Fruit fly (Drosophila melanogaster) whole organism, embryonic: ENCODE results near the gene GCS2alpha.

Experiments used
- Asciz ChIP-seq: fragments of 200-800 bp; sonication (Bioruptor generic); optimal IDR thresholded peaks from 2 replicates; lab custom pipeline; 2017; ENCODE audit warnings: missing biosample characterization, mild to moderate bottlenecking, missing genetic modification characterization, missing genetic modification reagents
- Atf6 ChIP-seq: fragments of 200-800 bp; sonication (Bioruptor generic); IDR thresholded peaks from 2 replicates; pipeline ENCODE4 v1.3.6; 2022; ENCODE audit warnings: missing biosample characterization, missing genetic modification characterization
- B-H1 ChIP-seq: fragments of 200-800 bp; sonication (Bioruptor generic); IDR thresholded peaks from 3 replicates; pipeline ENCODE4 v1.3.6; 2022; ENCODE audit warnings: missing biosample characterization, missing genetic modification characterization
- Bdp1 ChIP-seq: fragments of 200-800 bp; sonication (Bioruptor generic); optimal IDR thresholded peaks from 3 replicates; lab custom pipeline; 2016; ENCODE audit warnings: missing biosample characterization, missing genetic modification characterization
- CG10274 ChIP-seq: fragments of 200-800 bp; sonication (Bioruptor generic); optimal IDR thresholded peaks from 3 replicates; lab custom pipeline; 2017; ENCODE audit warnings: missing biosample characterization, mild to moderate bottlenecking, missing genetic modification characterization
- CG10321 ChIP-seq: fragments of 200-800 bp; sonication (Bioruptor generic); IDR thresholded peaks from 2 replicates; pipeline ENCODE4 v1.3.6; 2022; ENCODE audit warnings: missing biosample characterization, missing genetic modification characterization
- CG11085 ChIP-seq: fragments of 200-800 bp; sonication (Bioruptor generic); IDR thresholded peaks from 2 replicates; pipeline ENCODE4 v1.3.6; 2022; ENCODE audit warnings: missing biosample characterization, missing genetic modification characterization
- CG11695 ChIP-seq: fragments of 200-800 bp; sonication (Bioruptor generic); IDR thresholded peaks from 3 replicates; pipeline ENCODE4 v1.3.6; 2022; ENCODE audit warnings: missing biosample characterization, missing genetic modification characterization
- CG12236 ChIP-seq: fragments of 200-800 bp; sonication (Bioruptor generic); optimal IDR thresholded peaks from 2 replicates; lab custom pipeline; 2016; ENCODE audit warnings: missing biosample characterization, missing genetic modification characterization
- CG12942 ChIP-seq: fragments of 200-800 bp; sonication (Bioruptor generic); optimal IDR thresholded peaks from 3 replicates; lab custom pipeline; 2016; ENCODE audit warnings: missing biosample characterization, missing genetic modification characterization
- CG14710 ChIP-seq: fragments of 200-800 bp; sonication (Bioruptor generic); optimal IDR thresholded peaks from 3 replicates; lab custom pipeline; 2019; ENCODE audit warnings: missing biosample characterization, mild to moderate bottlenecking, missing genetic modification characterization, moderate library complexity
- CG15073 ChIP-seq: fragments of 200-800 bp; sonication (Bioruptor generic); optimal IDR thresholded peaks from 2 replicates; lab custom pipeline; 2016; ENCODE audit warnings: missing biosample characterization, missing genetic modification characterization
- CG17612 ChIP-seq: fragments of 200-800 bp; sonication (Bioruptor generic); IDR thresholded peaks from 2 replicates; pipeline ENCODE4 v1.3.6; 2022; ENCODE audit warnings: missing biosample characterization, missing genetic modification characterization
- CG18262 ChIP-seq: fragments of 200-800 bp; optimal IDR thresholded peaks from 3 replicates; lab custom pipeline; 2019; ENCODE audit warnings: missing biosample characterization, mild to moderate bottlenecking, missing genetic modification characterization, moderate library complexity
- CG2712 ChIP-seq: fragments of 200-800 bp; optimal IDR thresholded peaks from 3 replicates; lab custom pipeline; 2019; ENCODE audit warnings: missing biosample characterization, mild to moderate bottlenecking, missing genetic modification characterization, moderate library complexity
- CG2889 ChIP-seq: fragments of 200-800 bp; sonication (Bioruptor generic); IDR thresholded peaks from 3 replicates; pipeline ENCODE4 v1.3.6; 2022; ENCODE audit warnings: missing biosample characterization, missing genetic modification characterization
- CG3065 ChIP-seq: fragments of 200-800 bp; sonication (Bioruptor generic); optimal IDR thresholded peaks from 2 replicates; lab custom pipeline; 2016; ENCODE audit warnings: missing biosample characterization, missing genetic modification characterization
- CG4424 ChIP-seq: fragments of 200-800 bp; sonication (Bioruptor generic); optimal IDR thresholded peaks from 3 replicates; lab custom pipeline; 2016; ENCODE audit warnings: missing biosample characterization, missing genetic modification characterization
- CG6765 ChIP-seq: fragments of 200-800 bp; sonication (Bioruptor generic); optimal IDR thresholded peaks from 3 replicates; lab custom pipeline; 2017; ENCODE audit warnings: missing biosample characterization, mild to moderate bottlenecking, missing genetic modification characterization
- CG6854 ChIP-seq: fragments of 200-800 bp; sonication (Bioruptor generic); optimal IDR thresholded peaks from 3 replicates; lab custom pipeline; 2017; ENCODE audit warnings: missing biosample characterization, mild to moderate bottlenecking, missing genetic modification characterization
- CG7271 ChIP-seq: fragments of 200-800 bp; sonication (Bioruptor generic); optimal IDR thresholded peaks from 2 replicates; lab custom pipeline; 2018; ENCODE audit warnings: missing biosample characterization, mild to moderate bottlenecking, missing genetic modification characterization, moderate library complexity
- CG8765 ChIP-seq: fragments of 200-800 bp; sonication (Bioruptor generic); IDR thresholded peaks from 2 replicates; pipeline ENCODE4 v1.3.6; 2022; ENCODE audit warnings: missing biosample characterization, missing genetic modification characterization
- CG9932 ChIP-seq: fragments of 200-800 bp; sonication (Bioruptor generic); IDR thresholded peaks from 2 replicates; pipeline ENCODE4 v1.3.6; 2022; ENCODE audit warnings: missing biosample characterization, missing genetic modification characterization
- D19A ChIP-seq: fragments of 200-800 bp; optimal IDR thresholded peaks from 3 replicates; lab custom pipeline; 2019; ENCODE audit warnings: missing biosample characterization, mild to moderate bottlenecking, missing genetic modification characterization, moderate library complexity
- HHEX ChIP-seq: fragments of 200-800 bp; sonication (Bioruptor generic); optimal IDR thresholded peaks from 3 replicates; lab custom pipeline; 2017; ENCODE audit warnings: missing biosample characterization, mild to moderate bottlenecking, missing genetic modification characterization, missing genetic modification reagents
- Hmr ChIP-seq: fragments of 200-800 bp; sonication (Bioruptor generic); optimal IDR thresholded peaks from 3 replicates; lab custom pipeline; 2017; ENCODE audit warnings: mild to moderate bottlenecking, missing biosample characterization, missing genetic modification reagents, missing genetic modification characterization
- Hmx ChIP-seq: fragments of 200-800 bp; sonication (Bioruptor generic); optimal IDR thresholded peaks from 2 replicates; lab custom pipeline; 2016; ENCODE audit warnings: missing biosample characterization, missing genetic modification characterization
- Hsf ChIP-seq: fragments of 200-800 bp; sonication (Bioruptor generic); optimal IDR thresholded peaks from 3 replicates; lab custom pipeline; 2016; ENCODE audit warnings: missing biosample characterization, missing genetic modification characterization
- Myb ChIP-seq: fragments of 200-800 bp; sonication (Bioruptor generic); optimal IDR thresholded peaks from 2 replicates; lab custom pipeline; 2016; ENCODE audit warnings: missing biosample characterization, missing genetic modification characterization
- NC2α ChIP-seq: fragments of 200-800 bp; sonication (Bioruptor generic); optimal IDR thresholded peaks from 2 replicates; lab custom pipeline; 2016; ENCODE audit warnings: missing biosample characterization, missing genetic modification characterization
- NC2β ChIP-seq: fragments of 200-800 bp; sonication (Bioruptor generic); optimal IDR thresholded peaks from 2 replicates; lab custom pipeline; 2016; ENCODE audit warnings: missing biosample characterization, missing genetic modification characterization
- Nf-YA ChIP-seq: fragments of 200-800 bp; sonication (Bioruptor generic); IDR thresholded peaks from 2 replicates; pipeline ENCODE4 v1.3.6; 2022; ENCODE audit warnings: missing biosample characterization, missing genetic modification characterization
- Oli ChIP-seq: fragments of 200-800 bp; sonication (Bioruptor generic); optimal IDR thresholded peaks from 2 replicates; lab custom pipeline; 2018; ENCODE audit warnings: missing biosample characterization, mild to moderate bottlenecking, missing genetic modification characterization, moderate library complexity
- Pdp1 ChIP-seq, 2 experiments: fragments of 200-800 bp; sonication (Bioruptor generic); optimal IDR thresholded peaks; 3 replicates each; lab custom pipeline; 2016; ENCODE audit warnings: missing biosample characterization in 2 of 2, missing genetic modification characterization in 2 of 2, mild to moderate bottlenecking in 1 of 2, moderate library complexity in 1 of 2
- Ravus ChIP-seq: fragments of 200-800 bp; sonication (Bioruptor generic); IDR thresholded peaks from 2 replicates; pipeline ENCODE4 v1.3.6; 2022; ENCODE audit warnings: missing biosample characterization, missing genetic modification characterization
- Side ChIP-seq: fragments of 200-800 bp; sonication (Bioruptor generic); optimal IDR thresholded peaks from 2 replicates; lab custom pipeline; 2016; ENCODE audit warnings: missing biosample characterization, missing genetic modification characterization
- Six4 ChIP-seq: fragments of 200-800 bp; sonication (Bioruptor generic); optimal IDR thresholded peaks from 2 replicates; lab custom pipeline; 2016; ENCODE audit warnings: missing biosample characterization, missing genetic modification characterization
- aop ChIP-seq: fragments of 200-800 bp; sonication (Bioruptor generic); IDR thresholded peaks from 2 replicates; pipeline ENCODE4 v1.3.6; 2022; ENCODE audit warnings: missing biosample characterization, missing genetic modification characterization
- chinmo ChIP-seq: fragments of 200-800 bp; sonication (Bioruptor generic); IDR thresholded peaks from 4 replicates; pipeline ENCODE4 v1.3.6; 2022; ENCODE audit warnings: missing biosample characterization, missing genetic modification characterization; ENCODE audit not compliant: partially characterized antibody
- chn ChIP-seq: fragments of 200-800 bp; sonication (Bioruptor generic); optimal IDR thresholded peaks from 2 replicates; lab custom pipeline; 2016; ENCODE audit warnings: missing biosample characterization, missing genetic modification characterization
- disco-r ChIP-seq: fragments of 200-800 bp; sonication (Bioruptor generic); optimal IDR thresholded peaks from 2 replicates; lab custom pipeline; 2016; ENCODE audit warnings: missing biosample characterization, missing genetic modification characterization
- ewg ChIP-seq: fragments of 200-800 bp; sonication (Bioruptor generic); optimal IDR thresholded peaks from 3 replicates; lab custom pipeline; 2017; ENCODE audit warnings: mild to moderate bottlenecking, missing biosample characterization, missing genetic modification reagents, missing genetic modification characterization
- fru ChIP-seq: fragments of >200 bp; optimal IDR thresholded peaks from 2 replicates; lab custom pipeline; 2017
- org-1 ChIP-seq: fragments of 200-800 bp; sonication (Bioruptor generic); optimal IDR thresholded peaks from 2 replicates; lab custom pipeline; 2017; ENCODE audit warnings: missing biosample characterization, missing genetic modification characterization
- pum ChIP-seq: fragments of 200-800 bp; sonication (Bioruptor generic); optimal IDR thresholded peaks from 2 replicates; lab custom pipeline; 2016; ENCODE audit warnings: missing biosample characterization, missing genetic modification characterization
- ranshi ChIP-seq: fragments of 200-800 bp; sonication (Bioruptor generic); IDR thresholded peaks from 2 replicates; pipeline ENCODE4 v1.3.6; 2022; ENCODE audit warnings: missing biosample characterization, missing genetic modification characterization
- sc ChIP-seq, 3 experiments: fragments of >200 bp in 2 of 3; fragments of 200-800 bp in 1 of 3; sonication (Bioruptor generic) in 1 of 3; optimal IDR thresholded peaks; 2 replicates in 2 of 3; 3 replicates in 1 of 3; lab custom pipeline; 2017; ENCODE audit warnings: mild to moderate bottlenecking in 1 of 3, missing biosample characterization in 1 of 3, missing genetic modification characterization in 1 of 3, missing genetic modification reagents in 1 of 3
- stc ChIP-seq: fragments of 200-800 bp; sonication (Bioruptor generic); IDR thresholded peaks from 2 replicates; pipeline ENCODE4 v1.3.6; 2022; ENCODE audit warnings: missing biosample characterization, missing genetic modification characterization
- ttk ChIP-seq: fragments of 200-800 bp; sonication (Bioruptor generic); IDR thresholded peaks from 2 replicates; pipeline ENCODE4 v2.1.2; 2022; ENCODE audit warnings: missing biosample characterization, missing genetic modification characterization
- unpg ChIP-seq: fragments of 200-800 bp; sonication (Bioruptor generic); optimal IDR thresholded peaks from 3 replicates; lab custom pipeline; 2018; ENCODE audit warnings: missing biosample characterization, mild to moderate bottlenecking, missing genetic modification characterization, moderate library complexity
- vnd ChIP-seq: fragments of 200-800 bp; sonication (Bioruptor generic); IDR thresholded peaks from 3 replicates; pipeline ENCODE4 v1.3.6; 2022; ENCODE audit warnings: missing biosample characterization, missing genetic modification characterization; ENCODE audit not compliant: partially characterized antibody
- zfh1 ChIP-seq: fragments of 200-800 bp; sonication (Bioruptor generic); IDR thresholded peaks from 3 replicates; pipeline ENCODE4 v1.3.6; 2022; ENCODE audit warnings: missing biosample characterization, missing genetic modification characterization

Gene GCS2alpha

dm6 chrX:21631452-21631851, 26.4 kb upstream of the GCS2alpha start (continued):
- TF ChIP-seq org-1 (GFP tag; lab: Kevin White, UChicago) (peak; percentile 54), CG15073 (no peak), CG12942 (GFP tag; lab: Kevin White, UChicago) (peak; percentile 48), fru (lab: Kevin White, UChicago) (no peak), NC2β (GFP tag; lab: Kevin White, UChicago) (peak; percentile 70), vnd (GFP tag; lab: Robert Waterston, UW) (no peak), CG9932 (GFP tag; lab: Robert Waterston, UW) (no peak; the same call in 1 of the 2 replicates), CG8765 (GFP tag; lab: Robert Waterston, UW) (no peak; the same call in 1 of the 2 replicates), Hmr (GFP tag; lab: Kevin White, UChicago) (peak; percentile 52), HHEX (GFP tag; lab: Kevin White, UChicago) (peak; percentile 55), unpg (peak; percentile 84), sc (optimal IDR thresholded peaks at IDR 0.05; lab: Kevin White, UChicago) (no peak), sc (GFP tag; optimal IDR thresholded peaks at IDR 0.05; lab: Kevin White, UChicago) (peak; percentile 51), CG3065 (GFP tag; lab: Kevin White, UChicago) (no peak), Side (GFP tag; lab: Kevin White, UChicago) (peak; percentile 49), CG10321 (no peak), CG10274 (GFP tag; lab: Kevin White, UChicago) (no peak), CG12236 (GFP tag; lab: Kevin White, UChicago) (peak; percentile 45), CG6854 (GFP tag; lab: Kevin White, UChicago) (no peak), NC2α (GFP tag; lab: Kevin White, UChicago) (peak; percentile 10), CG14710 (peak; percentile 85), CG17612 (GFP tag; lab: Robert Waterston, UW) (no peak), Pdp1 (GFP tag; optimal IDR thresholded peaks at IDR 0.05; lab: Kevin White, UChicago) (peak; percentile 60 to 61), pum (GFP tag; lab: Kevin White, UChicago) (peak; percentile 49), Nf-YA (0 out of 2 replicates have a peak, but pooled peaks have one; percentile 18), Oli (tag; lab: Kevin White, UChicago) (peak; percentile 70), aop (GFP tag; lab: Robert Waterston, UW) (no peak), CG11695 (no peak), ttk (GFP tag; lab: Robert Waterston, UW) (no peak; the same call in 1 of the 2 replicates), CG6765 (GFP tag; lab: Kevin White, UChicago) (no peak), B-H1 (GFP tag; lab: Robert Waterston, UW) (no peak), disco-r (GFP tag; lab: Kevin White, UChicago) (peak; percentile 48), CG11085 (no peak), CG2712 (tag; lab: Kevin White, UChicago) (peak; percentile 81), D19A (tag; lab: Kevin White, UChicago) (peak; percentile 76), ewg (GFP tag; lab: Kevin White, UChicago) (peak; percentile 65), zfh1 (GFP tag; lab: Robert Waterston, UW) (no peak), Myb (GFP tag; lab: Kevin White, UChicago) (peak; percentile 38), chn (peak; percentile 73), Six4 (peak; percentile 65), chinmo (GFP tag; lab: Robert Waterston, UW) (no peak), CG4424 (GFP tag; lab: Kevin White, UChicago) (peak; percentile 77), Ravus (GFP tag; lab: Robert Waterston, UW) (no peak), stc (GFP tag; lab: Robert Waterston, UW) (no peak), ranshi (GFP tag; lab: Robert Waterston, UW) (peak; percentile 64; the same call in 1 of the 2 replicates), Bdp1 (GFP tag; lab: Kevin White, UChicago) (no peak), CG2889 (GFP tag; lab: Robert Waterston, UW) (no peak), Hmx (no peak), Hsf (GFP tag; lab: Kevin White, UChicago) (peak; percentile 77), CG7271 (tag; lab: Kevin White, UChicago) (peak; percentile 23), Asciz (peak; percentile 67), CG18262 (peak; percentile 82), Atf6 (GFP tag; lab: Robert Waterston, UW) (no peak)
